Worm (Caenorhabditis elegans) whole organism, L1 larva: ENCODE data around the gene Y113G7A.22.

ENCODE experiments used
- C04F5.9 ChIP-seq: sonication (generic microtip); optimal IDR thresholded peaks from 2 replicates; lab custom pipeline; 2016; ENCODE audit warnings: missing genetic modification characterization, missing compliant biosample characterization
- C16A3.4 ChIP-seq: fragments of 150-350 bp; optimal IDR thresholded peaks from 2 replicates; lab custom pipeline; 2014; ENCODE audit warnings: missing biosample characterization, missing genetic modification characterization
- C34B4.2 ChIP-seq: sonication (generic microtip); optimal IDR thresholded peaks from 2 replicates; lab custom pipeline; 2017; ENCODE audit warnings: mild to moderate bottlenecking, missing genetic modification characterization, missing compliant biosample characterization
- F16B12.6 ChIP-seq: fragments of 150-350 bp; optimal IDR thresholded peaks from 2 replicates; lab custom pipeline; 2014; ENCODE audit warnings: missing biosample characterization, missing genetic modification characterization
- aha-1 ChIP-seq: fragments of 150-350 bp; optimal IDR thresholded peaks from 2 replicates; lab custom pipeline; 2014; ENCODE audit warnings: missing biosample characterization, missing genetic modification characterization
- alr-1 ChIP-seq: fragments of 200-800 bp; sonication (Bioruptor generic); optimal IDR thresholded peaks from 2 replicates; lab custom pipeline; 2018; ENCODE audit warnings: borderline replicate concordance, mild to moderate bottlenecking, missing genetic modification characterization, missing compliant biosample characterization
- aly-2 ChIP-seq: fragments of 150-350 bp; optimal IDR thresholded peaks from 2 replicates; lab custom pipeline; 2014; ENCODE audit warnings: missing biosample characterization, missing genetic modification characterization
- blmp-1 ChIP-seq: fragments of 150-350 bp; optimal IDR thresholded peaks from 2 replicates; lab custom pipeline; 2014; ENCODE audit warnings: missing biosample characterization, missing genetic modification characterization
- ceh-8 ChIP-seq: fragments of 200-800 bp; sonication (Bioruptor generic); optimal IDR thresholded peaks from 2 replicates; lab custom pipeline; 2018; ENCODE audit warnings: mild to moderate bottlenecking, missing genetic modification characterization, moderate library complexity, missing compliant biosample characterization
- ceh-82 ChIP-seq, 3 experiments: fragments of 150-350 bp in 1 of 3; sonication (generic microtip) in 2 of 3; optimal IDR thresholded peaks; 2 replicates each; lab custom pipeline; 2014 to 2017; ENCODE audit warnings: missing biosample characterization in 3 of 3, missing genetic modification characterization in 3 of 3
- dsc-1 ChIP-seq: sonication (generic microtip); optimal IDR thresholded peaks from 2 replicates; lab custom pipeline; 2016; ENCODE audit warnings: mild to moderate bottlenecking, missing genetic modification characterization, missing compliant biosample characterization
- efl-1 ChIP-seq, 4 experiments: fragments of 150-350 bp; optimal IDR thresholded peaks in 3 of 4; peaks in 1 of 4; 1 replicate in 1 of 4; 2 replicates in 3 of 4; lab custom pipeline; 2014; ENCODE audit warnings: missing biosample characterization in 2 of 4, missing genetic modification characterization in 2 of 4, missing genetic modification reagents in 2 of 4
- egl-13 ChIP-seq: sonication (generic microtip); optimal IDR thresholded peaks from 2 replicates; lab custom pipeline; 2016; ENCODE audit warnings: missing genotype, missing genetic modification reagents, missing genetic modification characterization, missing compliant biosample characterization
- elt-3 ChIP-seq, 6 experiments: fragments of 150-350 bp in 1 of 6; sonication (generic microtip); optimal IDR thresholded peaks; 2 replicates each; lab custom pipeline; 2017 to 2018; ENCODE audit warnings: missing biosample characterization in 6 of 6, missing genetic modification characterization in 6 of 6, inconsistent platforms in 1 of 6
- fkh-8 ChIP-seq: sonication (generic microtip); optimal IDR thresholded peaks from 2 replicates; lab custom pipeline; 2016; ENCODE audit warnings: mild to moderate bottlenecking, missing genetic modification characterization, missing compliant biosample characterization
- hlh-17 ChIP-seq: fragments of 200-800 bp; sonication (Bioruptor generic); optimal IDR thresholded peaks from 2 replicates; lab custom pipeline; 2018; ENCODE audit warnings: missing genetic modification characterization, mild to moderate bottlenecking, missing compliant biosample characterization, moderate library complexity, borderline replicate concordance
- hlh-4 ChIP-seq: sonication (generic microtip); optimal IDR thresholded peaks from 2 replicates; lab custom pipeline; 2016; ENCODE audit warnings: mild to moderate bottlenecking, missing genetic modification characterization, missing compliant biosample characterization
- irx-1 ChIP-seq: sonication (generic microtip); optimal IDR thresholded peaks from 2 replicates; lab custom pipeline; 2016; ENCODE audit warnings: missing genetic modification characterization, missing compliant biosample characterization
- isw-1 ChIP-seq: fragments of 200-800 bp; sonication (Bioruptor generic); IDR thresholded peaks from 2 replicates; pipeline ENCODE4 v1.3.6; 2022; ENCODE audit warnings: missing genetic modification characterization, missing compliant biosample characterization
- lin-13 ChIP-seq: fragments of 150-350 bp; optimal IDR thresholded peaks from 2 replicates; lab custom pipeline; 2014; ENCODE audit warnings: missing biosample characterization, missing genetic modification reagents, missing genetic modification characterization
- lin-35 ChIP-seq, 2 experiments: fragments of 150-350 bp; optimal IDR thresholded peaks; 2 replicates each; lab custom pipeline; 2014; ENCODE audit warnings: missing biosample characterization in 2 of 2, missing genetic modification characterization in 2 of 2, missing genetic modification reagents in 2 of 2
- lin-39 ChIP-seq: fragments of 150-350 bp; optimal IDR thresholded peaks from 2 replicates; lab custom pipeline; 2014; ENCODE audit warnings: missing biosample characterization, missing genetic modification reagents, missing genetic modification characterization
- mab-9 ChIP-seq: fragments of 200-800 bp; sonication (Bioruptor generic); IDR thresholded peaks from 2 replicates; pipeline ENCODE4 v1.3.6; 2022; ENCODE audit warnings: missing genetic modification reagents, missing genetic modification characterization, missing compliant biosample characterization
- mef-2 ChIP-seq: fragments of 150-350 bp; optimal IDR thresholded peaks from 2 replicates; lab custom pipeline; 2014; ENCODE audit warnings: missing biosample characterization, missing genetic modification characterization
- nhr-11 ChIP-seq: fragments of 150-350 bp; optimal IDR thresholded peaks from 2 replicates; lab custom pipeline; 2014; ENCODE audit warnings: missing biosample characterization, missing genetic modification characterization
- nhr-20 ChIP-seq: sonication (generic microtip); optimal IDR thresholded peaks from 2 replicates; lab custom pipeline; 2016; ENCODE audit warnings: mild to moderate bottlenecking, missing genetic modification characterization, missing compliant biosample characterization
- nhr-47 ChIP-seq: sonication (generic microtip); optimal IDR thresholded peaks from 2 replicates; lab custom pipeline; 2016; ENCODE audit warnings: mild to moderate bottlenecking, missing genetic modification characterization, moderate library complexity, missing compliant biosample characterization
- nhr-71 ChIP-seq: sonication (generic microtip); optimal IDR thresholded peaks from 2 replicates; lab custom pipeline; 2016; ENCODE audit warnings: mild to moderate bottlenecking, missing genetic modification characterization, moderate library complexity, missing compliant biosample characterization
- nhr-76 ChIP-seq: sonication (generic microtip); optimal IDR thresholded peaks from 2 replicates; lab custom pipeline; 2017; ENCODE audit warnings: missing biosample characterization, missing genetic modification characterization
- nhr-77 ChIP-seq: fragments of 150-350 bp; optimal IDR thresholded peaks from 2 replicates; lab custom pipeline; 2014; ENCODE audit warnings: missing biosample characterization, missing genetic modification characterization
- nhr-84 ChIP-seq: sonication (generic microtip); optimal IDR thresholded peaks from 2 replicates; lab custom pipeline; 2017; ENCODE audit warnings: missing biosample characterization, missing genetic modification characterization
- nhr-85 ChIP-seq: sonication (generic microtip); peaks from one replicate; lab custom pipeline; 2016; ENCODE audit warnings: missing genetic modification characterization, inconsistent platforms, missing compliant biosample characterization
- nhr-90 ChIP-seq: sonication (generic microtip); optimal IDR thresholded peaks from 2 replicates; lab custom pipeline; 2016; ENCODE audit warnings: mild to moderate bottlenecking, missing genetic modification characterization, missing compliant biosample characterization; ENCODE audit not compliant: poor library complexity
- pag-3 ChIP-seq: sonication (generic microtip); optimal IDR thresholded peaks from 2 replicates; lab custom pipeline; 2017; ENCODE audit warnings: missing genetic modification characterization, mild to moderate bottlenecking, missing compliant biosample characterization, antibody characterized with exemption, borderline replicate concordance; ENCODE audit not compliant: insufficient read depth
- pqm-1 ChIP-seq: sonication (generic microtip); optimal IDR thresholded peaks from 3 replicates; lab custom pipeline; 2017; ENCODE audit warnings: missing biosample characterization, missing genetic modification characterization
- rnt-1 ChIP-seq: sonication (generic microtip); optimal IDR thresholded peaks from 2 replicates; lab custom pipeline; 2016; ENCODE audit warnings: mild to moderate bottlenecking, missing genetic modification characterization, moderate library complexity, missing compliant biosample characterization
- skn-1 ChIP-seq: fragments of 150-350 bp; optimal IDR thresholded peaks from 2 replicates; lab custom pipeline; 2014; ENCODE audit warnings: missing biosample characterization, missing genetic modification characterization
- snpc-4 ChIP-seq: fragments of 150-350 bp; optimal IDR thresholded peaks from 2 replicates; lab custom pipeline; 2014; ENCODE audit warnings: missing biosample characterization, missing genetic modification characterization
- sox-4 ChIP-seq: sonication (generic microtip); optimal IDR thresholded peaks from 2 replicates; lab custom pipeline; 2016; ENCODE audit warnings: missing genetic modification characterization, missing compliant biosample characterization
- tbx-2 ChIP-seq: sonication (generic microtip); optimal IDR thresholded peaks from 2 replicates; lab custom pipeline; 2016; ENCODE audit warnings: missing genetic modification characterization, missing compliant biosample characterization
- unc-62 ChIP-seq: fragments of 150-350 bp; optimal IDR thresholded peaks from 2 replicates; lab custom pipeline; 2014; ENCODE audit warnings: missing biosample characterization, missing genetic modification reagents, missing genetic modification characterization
- unc-86 ChIP-seq: sonication (generic microtip); optimal IDR thresholded peaks from 2 replicates; lab custom pipeline; 2016; ENCODE audit warnings: missing genetic modification characterization, missing compliant biosample characterization
- zag-1 ChIP-seq: fragments of 150-350 bp; optimal IDR thresholded peaks from 2 replicates; lab custom pipeline; 2014; ENCODE audit warnings: missing biosample characterization, missing genetic modification characterization
- zip-4 ChIP-seq: fragments of 200-800 bp; sonication (Bioruptor generic); optimal IDR thresholded peaks from 2 replicates; lab custom pipeline; 2018; ENCODE audit warnings: mild to moderate bottlenecking, missing genetic modification characterization, moderate library complexity, missing compliant biosample characterization
- ztf-4 ChIP-seq: fragments of 150-350 bp; optimal IDR thresholded peaks from 2 replicates; lab custom pipeline; 2014; ENCODE audit warnings: missing biosample characterization, missing genetic modification characterization

Y113G7A.22 gene

DNA sequence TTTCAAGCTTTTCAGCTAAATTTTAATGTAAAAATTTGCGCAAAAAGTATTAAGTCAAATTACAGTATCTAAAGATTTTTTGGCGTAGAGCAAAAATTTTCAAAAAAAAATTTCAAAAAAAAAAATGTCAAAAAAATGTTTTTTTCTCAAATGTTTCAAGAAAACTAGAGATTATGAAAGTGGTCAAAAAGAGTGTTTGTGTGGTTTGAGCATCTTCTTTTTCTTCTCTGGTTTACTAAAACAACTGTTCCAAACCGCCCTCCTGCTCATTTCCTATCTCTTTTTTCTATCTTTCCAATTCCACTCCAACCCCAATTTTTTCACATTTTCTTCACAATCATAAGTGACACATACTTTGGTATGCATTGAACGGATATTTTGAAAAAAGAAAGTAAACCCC, 7.1 kb upstream of the Y113G7A.22 start, which contains the start of gene Y113G7A.12:
TSS of gene Y113G7A.12 (plus strand) at position 301 of the 400 bp plus-strand sequence.
- no peak for TF ChIP-seq egl-13
- TF ChIP-seq ceh-8 = no peak
- TF ChIP-seq snpc-4 = no peak
- no peak for TF ChIP-seq hlh-17
- TF ChIP-seq zip-4 (GFP tag; lab: Kevin White, UChicago) = no peak
- no peak for TF ChIP-seq mef-2 (tag; lab: Kevin White, UChicago)
- no peak for TF ChIP-seq pqm-1 (tag; lab: Kevin White, UChicago)
- TF ChIP-seq dsc-1 (tag; lab: Kevin White, UChicago) = no peak
- TF ChIP-seq nhr-11 (tag; lab: Kevin White, UChicago) = no peak
- TF ChIP-seq fkh-8 (tag; lab: Kevin White, UChicago) = no peak
- no peak for TF ChIP-seq elt-3 (tag; optimal IDR thresholded peaks at IDR 0.05; lab: Kevin White, UChicago)
- no peak for TF ChIP-seq blmp-1

DNA sequence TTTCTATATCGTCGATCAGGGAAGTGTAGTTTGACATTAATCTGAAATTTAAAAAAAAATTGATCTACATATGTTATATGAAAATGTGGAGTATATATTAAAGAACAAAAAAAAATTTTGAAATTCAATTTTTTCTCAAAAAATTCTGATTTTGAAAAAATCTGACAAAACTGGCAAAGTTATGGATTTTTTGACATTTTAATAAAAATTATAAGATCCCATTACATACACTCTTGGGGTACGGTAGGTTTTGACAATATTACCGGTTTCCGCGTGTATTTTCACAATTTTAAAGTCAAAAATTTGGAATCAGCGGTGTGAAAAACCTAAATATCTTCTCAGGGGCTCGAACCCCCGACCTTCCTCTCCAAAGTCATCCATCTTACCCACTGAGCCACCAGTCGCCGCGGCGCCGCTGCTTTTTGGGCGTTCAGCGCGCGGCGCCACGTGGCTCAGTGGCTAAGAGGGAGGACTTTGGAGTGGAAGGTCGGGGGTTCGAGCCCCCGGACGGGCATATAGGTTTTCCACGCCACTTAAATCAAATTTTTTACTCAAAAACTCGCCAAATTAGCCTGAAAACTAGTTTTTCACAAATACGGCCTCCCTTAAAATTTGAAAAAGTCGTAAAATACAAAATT, 3.4 kb upstream of the Y113G7A.22 start, which contains the start of gene Y113G7A.14:
TSS of gene Y113G7A.14 (minus strand) at position 51 of the 638 bp plus-strand sequence.
- no peak for TF ChIP-seq aly-2 (tag; lab: Kevin White, UChicago)
- TF ChIP-seq snpc-4 = no peak
- no peak for TF ChIP-seq ztf-4 (tag; lab: Kevin White, UChicago)
- TF ChIP-seq lin-13 = no peak
- no peak for TF ChIP-seq C16A3.4
- no peak for TF ChIP-seq sox-4 (tag; lab: Kevin White, UChicago)
- no peak for TF ChIP-seq mef-2 (tag; lab: Kevin White, UChicago)
- TF ChIP-seq ceh-82 (tag; optimal IDR thresholded peaks at IDR 0.05; lab: Kevin White, UChicago) = no peak
- TF ChIP-seq unc-86 (tag; lab: Kevin White, UChicago) = no peak
- no peak for TF ChIP-seq zag-1

DNA sequence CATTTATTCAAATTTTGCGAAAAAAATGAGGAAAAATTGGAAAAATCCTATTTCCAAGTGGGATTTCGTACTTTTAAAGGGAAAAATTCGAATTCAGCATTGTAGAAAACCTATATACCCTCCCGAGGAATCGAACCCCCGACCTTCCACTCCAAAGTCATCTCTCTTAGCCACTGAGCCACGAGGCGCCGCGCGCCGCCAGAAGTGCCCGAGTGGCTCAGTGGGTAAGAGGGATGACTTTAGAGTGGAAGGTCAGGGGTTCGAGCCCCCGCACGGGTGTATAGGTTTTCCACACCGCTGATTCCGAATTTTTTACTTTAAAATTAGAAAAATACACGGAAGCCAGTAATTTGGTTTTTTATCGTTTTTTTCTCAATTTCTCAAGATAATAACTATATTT, 350 bp downstream of the Y113G7A.22 start:
- TF ChIP-seq C34B4.2 (no peak), nhr-84 (tag; lab: Kevin White, UChicago) (no peak), mab-9 (GFP tag; lab: Robert Waterston, UW) (no peak), tbx-2 (no peak), irx-1 (tag; lab: Kevin White, UChicago) (no peak), ceh-8 (no peak), F16B12.6 (tag; lab: Kevin White, UChicago) (no peak), elt-3 (tag; optimal IDR thresholded peaks at IDR 0.05; lab: Kevin White, UChicago) (no peak), nhr-11 (tag; lab: Kevin White, UChicago) (no peak), aly-2 (tag; lab: Kevin White, UChicago) (no peak), nhr-85 (tag; lab: Kevin White, UChicago) (no peak), alr-1 (no peak), unc-62 (GFP tag; lab: Kevin White, UChicago) (no peak), skn-1 (no peak), hlh-17 (no peak), nhr-90 (tag; lab: Kevin White, UChicago) (no peak), pag-3 (tag; lab: Kevin White, UChicago) (no peak)
- TF ChIP-seq, all 84 proteins: peak for 0

DNA sequence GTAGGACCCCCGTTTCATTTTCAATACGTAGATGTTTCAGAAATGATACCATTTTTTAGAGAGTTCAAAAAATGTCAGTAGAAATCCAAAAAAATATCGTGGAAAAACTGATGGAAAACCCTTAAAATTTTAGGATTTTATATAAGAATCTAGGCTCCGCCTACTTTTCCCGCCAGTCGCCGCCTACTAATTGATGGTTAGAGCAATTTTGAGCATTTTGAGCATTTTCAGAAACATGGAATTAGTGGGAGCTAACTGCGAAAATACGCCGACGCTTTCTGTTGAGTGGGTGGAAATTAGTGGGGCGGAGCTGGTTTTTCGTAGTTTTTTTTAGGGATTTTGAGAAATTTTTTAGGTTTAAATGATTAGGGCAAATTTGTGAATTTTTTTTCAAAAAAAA, 2.0 kb downstream of the Y113G7A.22 start, which contains the start of gene ssu-1:
TSS of gene ssu-1 (minus strand) at position 101 of the 400 bp plus-strand sequence.
- TF ChIP-seq aha-1 = no peak
- no peak for TF ChIP-seq efl-1 (optimal IDR thresholded peaks at IDR 0.05; lab: Kevin White, UChicago)
- peak in 1 of 2 experiments; percentile 25 for TF ChIP-seq efl-1 (GFP tag; optimal IDR thresholded peaks at IDR 0.05 in 1 of 2; lab: Kevin White, UChicago)

DNA sequence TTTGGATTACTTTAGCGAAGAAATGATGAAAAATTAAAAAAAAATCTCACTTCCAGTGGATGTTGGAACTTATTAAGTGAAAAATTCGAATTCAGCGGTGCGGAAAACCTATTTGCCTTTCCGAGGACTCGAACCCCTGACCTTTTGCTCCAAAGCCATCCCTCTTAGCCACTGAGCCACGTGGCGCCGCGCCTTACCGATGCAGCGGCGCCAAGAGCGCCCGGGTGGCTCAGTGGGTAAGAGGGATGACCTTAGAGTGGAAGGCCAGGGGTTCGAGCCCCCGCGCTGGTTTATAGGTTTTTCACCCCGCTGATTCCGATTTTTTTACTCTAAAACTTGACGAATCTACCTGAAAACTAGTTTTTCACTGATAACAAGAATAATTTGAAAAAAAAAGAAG, 7.6 kb downstream of the Y113G7A.22 start:
- no peak for TF ChIP-seq nhr-76 (tag; lab: Kevin White, UChicago)
- TF ChIP-seq skn-1 = no peak
- no peak for TF ChIP-seq isw-1 (GFP tag; lab: Robert Waterston, UW)
- TF ChIP-seq nhr-85 (tag; lab: Kevin White, UChicago) = no peak
- TF ChIP-seq C34B4.2 = no peak
- TF ChIP-seq nhr-47 (tag; lab: Kevin White, UChicago) = no peak
- TF ChIP-seq elt-3 (tag; optimal IDR thresholded peaks at IDR 0.05; lab: Kevin White, UChicago) = no peak
- no peak for TF ChIP-seq nhr-77 (tag; lab: Kevin White, UChicago)
- no peak for TF ChIP-seq hlh-4 (tag; lab: Kevin White, UChicago)
- no peak for TF ChIP-seq unc-62 (GFP tag; lab: Kevin White, UChicago)
- TF ChIP-seq nhr-20 (tag; lab: Kevin White, UChicago) = no peak
- TF ChIP-seq C04F5.9 = no peak
- TF ChIP-seq rnt-1 (tag; lab: Kevin White, UChicago) = no peak
- no peak for TF ChIP-seq nhr-71 (tag; lab: Kevin White, UChicago)
- no peak for TF ChIP-seq lin-35 (GFP tag; optimal IDR thresholded peaks at IDR 0.05; lab: Kevin White, UChicago)
- TF ChIP-seq lin-39 (tag; lab: Kevin White, UChicago) = no peak
